Worm (Caenorhabditis elegans): Measurements from ENCODE around the gene Y51A2D.13.

- TF ChIP-seq aly-2 (tag; optimal IDR thresholded peaks at IDR 0.05) (no peak), nhr-25 (tag; optimal IDR thresholded peaks at IDR 0.05) (no peak), hmg-11 (tag; optimal IDR thresholded peaks at IDR 0.05) (no peak), elt-1 (tag; optimal IDR thresholded peaks at IDR 0.05) (no peak), nfya-1 (tag; optimal IDR thresholded peaks at IDR 0.05; ENCODE audit: insufficient read depth) (no peak), R02D3.7 (tag; optimal IDR thresholded peaks at IDR 0.05) (no peak)
These were observed 42.9 kb upstream of the Y51A2D.13 start, which contains the start of gene Y69H2.1 for ce11 chrV:18622462-18622861.
